Fruit fly (Drosophila melanogaster): ENCODE data around the gene Csk.

Csk gene

DNA sequence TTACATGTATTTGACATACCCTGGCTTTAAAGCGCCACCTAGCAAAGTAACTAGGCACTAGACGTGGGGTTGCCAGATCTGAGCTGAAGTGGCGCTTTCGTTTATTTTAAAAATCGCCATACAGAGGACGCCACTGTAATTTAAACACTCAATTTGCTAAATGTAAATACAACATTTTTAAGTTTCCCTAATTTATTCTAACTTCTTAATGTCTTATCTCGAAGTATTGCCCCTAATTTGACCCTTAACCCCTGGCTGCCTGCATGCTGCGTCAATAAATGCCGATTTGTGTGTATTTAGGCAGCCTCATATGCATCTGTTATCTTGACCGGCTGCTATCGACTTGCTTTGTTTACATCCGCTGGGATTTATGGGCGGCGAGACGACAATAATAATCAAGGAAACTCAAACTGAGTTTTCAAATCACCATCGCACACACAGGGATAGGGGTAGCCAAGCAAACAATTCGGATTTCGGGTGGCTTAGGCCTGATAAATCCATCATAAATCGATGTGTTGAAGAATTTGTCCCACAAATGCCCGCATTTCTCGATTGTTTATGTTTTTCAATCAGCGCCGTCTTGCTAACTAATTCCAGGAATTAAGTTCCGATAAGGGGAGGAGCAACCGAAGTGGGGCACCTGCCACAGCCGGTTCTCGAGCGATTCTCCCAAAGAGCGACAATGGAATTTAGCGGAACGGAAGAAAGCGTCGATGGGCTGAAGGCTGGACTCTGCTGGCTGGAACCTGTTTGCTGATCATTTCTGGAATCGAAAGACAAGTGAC lies 37.1 kb downstream of the Csk start:
- TF ChIP-seq Sp1 (GFP tag; optimal IDR thresholded peaks at IDR 0.05) (no peak), Vsx2 (GFP tag; optimal IDR thresholded peaks at IDR 0.05; ENCODE audit: partially characterized antibody) (no peak), HLH106 (tag; optimal IDR thresholded peaks at IDR 0.05) (peak; percentile 49), pan (optimal IDR thresholded peaks at IDR 0.05) (no peak), psq (GFP tag; optimal IDR thresholded peaks at IDR 0.05) (peak; percentile 40), Hnf4 (GFP tag; optimal IDR thresholded peaks at IDR 0.05) (peak; percentile 62), OdsH (GFP tag; optimal IDR thresholded peaks at IDR 0.05) (peak; percentile 63), CrebA (GFP tag; optimal IDR thresholded peaks at IDR 0.05; ENCODE audit: borderline replicate concordance) (no peak), GATAd (GFP tag; optimal IDR thresholded peaks at IDR 0.05) (no peak), br (GFP tag; optimal IDR thresholded peaks at IDR 0.05) (peak; percentile 21), tai (GFP tag; optimal IDR thresholded peaks at IDR 0.05) (peak; percentile 74), dmrt93B (GFP tag; optimal IDR thresholded peaks at IDR 0.05) (peak; percentile 17), dsf (GFP tag; optimal IDR thresholded peaks at IDR 0.05; ENCODE audit: borderline replicate concordance) (no peak), Dif (GFP tag; optimal IDR thresholded peaks at IDR 0.05; ENCODE audit: partially characterized antibody) (no peak), woc (GFP tag; optimal IDR thresholded peaks at IDR 0.05) (no peak), ey (GFP tag; optimal IDR thresholded peaks at IDR 0.05) (peak; percentile 47), rgr (GFP tag; optimal IDR thresholded peaks at IDR 0.05) (peak; percentile 67), dl (GFP tag; optimal IDR thresholded peaks at IDR 0.05; ENCODE audit: insufficient read depth in 1 of 2, partially characterized antibody in 2 of 2) (no peak), foxo (GFP tag; optimal IDR thresholded peaks at IDR 0.05) (peak in 1 of 2 experiments; percentile 27), Abd-B (GFP tag; optimal IDR thresholded peaks at IDR 0.05) (no peak), Hr83 (GFP tag; optimal IDR thresholded peaks at IDR 0.05; ENCODE audit: poor library complexity, severe bottlenecking) (peak; percentile 52), CG32264 (GFP tag; optimal IDR thresholded peaks at IDR 0.05) (no peak), brk (GFP tag; optimal IDR thresholded peaks at IDR 0.05) (no peak), jim (GFP tag; optimal IDR thresholded peaks at IDR 0.05) (no peak), Jra (GFP tag; optimal IDR thresholded peaks at IDR 0.05) (no peak), usp (GFP tag; optimal IDR thresholded peaks at IDR 0.05) (no peak), Mio (GFP tag; optimal IDR thresholded peaks at IDR 0.05) (no peak), fru (GFP tag; optimal IDR thresholded peaks at IDR 0.05) (no peak), sage (GFP tag; optimal IDR thresholded peaks at IDR 0.05) (no peak), N (GFP tag; optimal IDR thresholded peaks at IDR 0.05) (no peak), sv (GFP tag; optimal IDR thresholded peaks at IDR 0.05) (peak; percentile 61), Hr78 (GFP tag; optimal IDR thresholded peaks at IDR 0.05) (no peak), Dfd (GFP tag; optimal IDR thresholded peaks at IDR 0.05) (no peak), h (GFP tag; optimal IDR thresholded peaks at IDR 0.05) (peak; percentile 63), CG9705 (GFP tag; optimal IDR thresholded peaks at IDR 0.05) (peak; percentile 0), lola (GFP tag; optimal IDR thresholded peaks at IDR 0.05) (no peak), Rel (GFP tag; optimal IDR thresholded peaks at IDR 0.05) (no peak), Rel (tag; optimal IDR thresholded peaks at IDR 0.05) (no peak), Myc (optimal IDR thresholded peaks at IDR 0.05) (peak; percentile 75)

- TF ChIP-seq CG32264 (GFP tag; optimal IDR thresholded peaks at IDR 0.05) (no peak), Hnf4 (GFP tag; optimal IDR thresholded peaks at IDR 0.05) (no peak), Dfd (GFP tag; optimal IDR thresholded peaks at IDR 0.05) (no peak), Sp1 (GFP tag; optimal IDR thresholded peaks at IDR 0.05) (no peak), rgr (GFP tag; optimal IDR thresholded peaks at IDR 0.05) (no peak), ey (GFP tag; optimal IDR thresholded peaks at IDR 0.05) (no peak), h (GFP tag; optimal IDR thresholded peaks at IDR 0.05) (no peak), Rel (GFP tag; optimal IDR thresholded peaks at IDR 0.05) (no peak), Rel (tag; optimal IDR thresholded peaks at IDR 0.05) (no peak), Jra (GFP tag; optimal IDR thresholded peaks at IDR 0.05) (no peak), sv (GFP tag; optimal IDR thresholded peaks at IDR 0.05) (no peak), Dif (GFP tag; optimal IDR thresholded peaks at IDR 0.05; ENCODE audit: partially characterized antibody) (no peak), woc (GFP tag; optimal IDR thresholded peaks at IDR 0.05) (no peak), Myc (optimal IDR thresholded peaks at IDR 0.05) (no peak), lola (GFP tag; optimal IDR thresholded peaks at IDR 0.05) (no peak)
Observed at dm6 chr3R:11612467-11612866, 38.0 kb downstream of the Csk start.
